Worm (Caenorhabditis elegans): ENCODE measurements around the gene str-30.

- TF ChIP-seq pha-4 (tag; optimal IDR thresholded peaks at IDR 0.05), result no peak
- TF ChIP-seq npax-4 (tag; optimal IDR thresholded peaks at IDR 0.05), result no peak
- TF ChIP-seq ceh-9 (tag; optimal IDR thresholded peaks at IDR 0.05), result no peak
- TF ChIP-seq hlh-15 (tag; optimal IDR thresholded peaks at IDR 0.05), result no peak
- TF ChIP-seq nhr-11 (tag; optimal IDR thresholded peaks at IDR 0.05), result no peak
- no peak for TF ChIP-seq elt-2 (tag; optimal IDR thresholded peaks at IDR 0.05)
- TF ChIP-seq fkh-10 (GFP tag; optimal IDR thresholded peaks at IDR 0.05), result no peak
- TF ChIP-seq pqm-1 (tag; optimal IDR thresholded peaks at IDR 0.05), result no peak
Measured at ce11 chrV:3739302-3739701, 14.4 kb downstream of the str-30 start, which contains the start of gene hpo-36.
